Worm (Caenorhabditis elegans) whole organism, young adult: ENCODE data around the gene F49H12.7.
A peak's percentile ranks its signal among the peaks of the same experiment; 100 is the strongest.

Experiments
- B0261.1 ChIP-seq: sonication (generic microtip); optimal IDR thresholded peaks from 2 replicates; lab custom pipeline; 2016; ENCODE audit warnings: mild to moderate bottlenecking, missing genetic modification characterization, moderate library complexity, missing compliant biosample characterization
- F39B2.1 ChIP-seq: fragments of 200-800 bp; sonication (Bioruptor generic); IDR thresholded peaks from 2 replicates; pipeline ENCODE4 v1.3.6; 2022; ENCODE audit warnings: missing genetic modification reagents, missing genetic modification characterization, missing compliant biosample characterization
- F52B5.7 ChIP-seq: sonication (generic microtip); optimal IDR thresholded peaks from 2 replicates; lab custom pipeline; 2016; ENCODE audit warnings: mild to moderate bottlenecking, missing genetic modification characterization, missing compliant biosample characterization
- Y53F4B.3 ChIP-seq: fragments of 200-800 bp; sonication (Bioruptor generic); IDR thresholded peaks from 2 replicates; pipeline ENCODE4 v1.3.6; 2022; ENCODE audit warnings: missing genetic modification reagents, missing genetic modification characterization, missing compliant biosample characterization
- Y67H2A.10 ChIP-seq: fragments of 200-800 bp; sonication (Bioruptor generic); conservative IDR thresholded peaks from 2 replicates; pipeline ENCODE4 v1.3.6; 2022; ENCODE audit warnings: missing genetic modification reagents, missing genetic modification characterization, missing compliant biosample characterization
- bed-2 ChIP-seq: fragments of 200-800 bp; sonication (Bioruptor generic); IDR thresholded peaks from 2 replicates; pipeline ENCODE4 v1.3.6; 2022; ENCODE audit warnings: missing genetic modification reagents, missing genetic modification characterization, missing compliant biosample characterization
- dox-1 ChIP-seq: fragments of 200-800 bp; sonication (Bioruptor generic); IDR thresholded peaks from 2 replicates; pipeline ENCODE4 v1.3.6; 2022; ENCODE audit warnings: missing genetic modification reagents, missing genetic modification characterization, missing compliant biosample characterization
- egl-44 ChIP-seq: fragments of 200-800 bp; sonication (Bioruptor generic); IDR thresholded peaks from 2 replicates; pipeline ENCODE4 v1.3.6; 2022; ENCODE audit warnings: missing genetic modification reagents, missing genetic modification characterization, missing compliant biosample characterization
- egrh-3 ChIP-seq: fragments of 200-800 bp; sonication (Bioruptor generic); IDR thresholded peaks from 2 replicates; pipeline ENCODE4 v1.3.6; 2022; ENCODE audit warnings: missing genetic modification reagents, missing genetic modification characterization, missing compliant biosample characterization
- hlh-26 ChIP-seq: fragments of 200-800 bp; sonication (Bioruptor generic); conservative IDR thresholded peaks from 2 replicates; pipeline ENCODE4 v1.3.6; 2022; ENCODE audit warnings: missing genetic modification reagents, missing genetic modification characterization, missing compliant biosample characterization
- hrde-1 ChIP-seq: sonication (generic microtip); optimal IDR thresholded peaks from 2 replicates; lab custom pipeline; 2016; ENCODE audit warnings: missing genetic modification characterization, mild to moderate bottlenecking, missing compliant biosample characterization, moderate library complexity, missing genotype, missing genetic modification reagents, borderline replicate concordance
- lag-1 ChIP-seq: fragments of 200-800 bp; sonication (Bioruptor generic); IDR thresholded peaks from 2 replicates; pipeline ENCODE4 v1.3.6; 2022; ENCODE audit warnings: missing genetic modification reagents, missing genetic modification characterization, missing compliant biosample characterization
- lsy-27 ChIP-seq: sonication (generic microtip); optimal IDR thresholded peaks from 2 replicates; lab custom pipeline; 2017; ENCODE audit warnings: missing genetic modification characterization, mild to moderate bottlenecking, missing compliant biosample characterization, antibody characterized with exemption, missing genotype, borderline replicate concordance; ENCODE audit not compliant: insufficient read depth
- madf-10 ChIP-seq: sonication (generic microtip); optimal IDR thresholded peaks from 2 replicates; lab custom pipeline; 2016; ENCODE audit warnings: mild to moderate bottlenecking, missing genetic modification characterization, missing compliant biosample characterization
- madf-3 ChIP-seq: fragments of 200-800 bp; sonication (Bioruptor generic); IDR thresholded peaks from 2 replicates; pipeline ENCODE4 v1.3.6; 2022; ENCODE audit warnings: missing genetic modification reagents, missing genetic modification characterization, missing compliant biosample characterization
- mxl-1 ChIP-seq: sonication (generic microtip); optimal IDR thresholded peaks from 2 replicates; lab custom pipeline; 2016; ENCODE audit warnings: missing genetic modification characterization, missing compliant biosample characterization
- nfya-2 ChIP-seq: fragments of 200-800 bp; sonication (Bioruptor generic); IDR thresholded peaks from 2 replicates; pipeline ENCODE4 v1.3.6; 2022; ENCODE audit warnings: missing genetic modification reagents, missing genetic modification characterization, missing compliant biosample characterization
- nfyb-1 ChIP-seq: fragments of 200-800 bp; sonication (Bioruptor generic); IDR thresholded peaks from 2 replicates; pipeline ENCODE4 v1.3.6; 2022; ENCODE audit warnings: missing genetic modification reagents, missing genetic modification characterization, missing compliant biosample characterization
- rcor-1 ChIP-seq: fragments of 200-800 bp; sonication (Bioruptor generic); IDR thresholded peaks from 2 replicates; pipeline ENCODE4 v1.3.6; 2022; ENCODE audit warnings: missing genetic modification reagents, missing genetic modification characterization, missing compliant biosample characterization
- rec-8 ChIP-seq, 2 experiments: sonication (generic microtip); optimal IDR thresholded peaks; 2 replicates each; lab custom pipeline; 2016; ENCODE audit warnings: mild to moderate bottlenecking in 2 of 2, missing genetic modification characterization in 2 of 2, missing genetic modification reagents in 2 of 2, missing genotype in 2 of 2, missing biosample characterization in 1 of 2, missing compliant biosample characterization in 1 of 2, moderate library complexity in 1 of 2
- rpc-1 ChIP-seq, 2 experiments: fragments of 150-350 bp in 1 of 2; sonication (generic microtip) in 1 of 2; optimal IDR thresholded peaks; 2 replicates each; lab custom pipeline; 2014 to 2018; ENCODE audit warnings: missing biosample characterization in 1 of 2, missing genetic modification characterization in 1 of 2, missing genetic modification reagents in 1 of 2, missing genotype in 1 of 2
- sdz-38 ChIP-seq: sonication (generic microtip); optimal IDR thresholded peaks from 2 replicates; lab custom pipeline; 2016; ENCODE audit warnings: missing genotype, missing genetic modification characterization, missing compliant biosample characterization
- snpc-1.3 ChIP-seq: sonication (generic microtip); optimal IDR thresholded peaks from 2 replicates; lab custom pipeline; 2017; ENCODE audit warnings: missing genetic modification characterization, mild to moderate bottlenecking, missing compliant biosample characterization, antibody characterized with exemption, moderate library complexity, missing genotype, missing genetic modification reagents; ENCODE audit not compliant: insufficient read depth
- snpc-4 ChIP-seq, 5 experiments: fragments of 150-350 bp in 1 of 5; sonication (generic microtip) in 4 of 5; optimal IDR thresholded peaks; 2 replicates each; lab custom pipeline; 2014 to 2018; ENCODE audit warnings: missing genetic modification characterization in 5 of 5, missing biosample characterization in 3 of 5, antibody characterized with exemption in 2 of 5, mild to moderate bottlenecking in 2 of 5, missing compliant biosample characterization in 2 of 5, missing genotype in 2 of 5, moderate library complexity in 2 of 5, missing genetic modification reagents in 1 of 5
- somi-1 ChIP-seq: fragments of 200-800 bp; sonication (Bioruptor generic); optimal IDR thresholded peaks from 2 replicates; lab custom pipeline; 2018; ENCODE audit warnings: mild to moderate bottlenecking, missing genetic modification characterization, missing compliant biosample characterization
- tbp1 ChIP-seq: fragments of 200-800 bp; sonication (Bioruptor generic); optimal IDR thresholded peaks from 2 replicates; lab custom pipeline; 2018; ENCODE audit warnings: mild to moderate bottlenecking, missing genetic modification characterization, missing compliant biosample characterization
- tlf-1 ChIP-seq: fragments of 200-800 bp; sonication (Bioruptor generic); optimal IDR thresholded peaks from 2 replicates; lab custom pipeline; 2018; ENCODE audit warnings: mild to moderate bottlenecking, missing genetic modification characterization, missing compliant biosample characterization
- unc-62 ChIP-seq: fragments of 150-350 bp; optimal IDR thresholded peaks from 2 replicates; lab custom pipeline; 2014; ENCODE audit warnings: missing biosample characterization, missing genetic modification reagents, missing genetic modification characterization
- xnd-1 ChIP-seq: sonication (generic microtip); optimal IDR thresholded peaks from 2 replicates; lab custom pipeline; 2016; ENCODE audit warnings: missing genotype, missing genetic modification reagents, missing genetic modification characterization, missing compliant biosample characterization
- zfh-2 ChIP-seq: fragments of 200-800 bp; sonication (Bioruptor generic); conservative IDR thresholded peaks from 2 replicates; pipeline ENCODE4 v1.3.6; 2022; ENCODE audit warnings: missing genetic modification reagents, missing genetic modification characterization, missing compliant biosample characterization
- ztf-28 ChIP-seq: fragments of 200-800 bp; sonication (Bioruptor generic); IDR thresholded peaks from 2 replicates; pipeline ENCODE4 v1.3.6; 2022; ENCODE audit warnings: missing genetic modification reagents, missing genetic modification characterization, missing compliant biosample characterization
- ztf-3 ChIP-seq: fragments of 200-800 bp; sonication (Bioruptor generic); optimal IDR thresholded peaks from 2 replicates; lab custom pipeline; 2018; ENCODE audit warnings: mild to moderate bottlenecking, missing genetic modification characterization, missing compliant biosample characterization

Gene F49H12.7

DNA sequence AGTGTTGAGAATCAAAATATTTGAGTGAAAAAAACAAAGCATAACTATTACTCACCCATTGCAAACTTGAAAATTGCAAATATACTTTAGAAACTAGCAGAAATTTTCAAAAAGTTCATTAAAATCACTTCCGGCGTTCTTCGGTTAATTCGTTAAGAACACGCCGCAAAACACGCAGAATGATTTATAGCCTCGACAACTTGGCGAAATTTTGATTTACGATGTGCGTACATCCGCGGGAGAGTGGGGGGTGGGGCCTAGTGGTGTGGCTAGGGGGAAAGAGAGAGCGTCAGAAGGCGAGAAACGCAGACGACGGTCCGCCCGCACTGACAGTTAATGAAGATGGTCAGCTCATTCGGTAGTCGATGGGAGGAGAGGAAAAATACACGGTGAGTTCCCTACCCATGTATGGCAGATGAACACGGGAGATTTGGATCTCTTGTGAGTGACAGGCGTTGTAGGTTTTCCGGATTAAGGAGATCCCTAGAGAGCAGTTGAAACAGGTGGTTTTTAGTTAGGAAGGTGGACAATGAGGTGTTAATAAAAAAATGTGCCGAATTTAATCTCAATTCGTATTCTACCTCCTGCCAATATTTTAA, 18.6 kb upstream of the F49H12.7 start, which contains the start of gene igcm-4:
Gene igcm-4 (minus strand): TSS at position 237 of the 599 bp plus-strand sequence.
- no peak for TF ChIP-seq F39B2.1
- TF ChIP-seq unc-62: peak; percentile 79
- 0 out of 2 replicates have a peak, but pooled peaks have one; percentile 37 for TF ChIP-seq nfyb-1 (GFP tag; lab: Robert Waterston, UW)
- TF ChIP-seq egl-44 (GFP tag; lab: Robert Waterston, UW): peak; percentile 49; the same call in 1 of the 2 replicates
- TF ChIP-seq, all 124 proteins: peak for 3

DNA sequence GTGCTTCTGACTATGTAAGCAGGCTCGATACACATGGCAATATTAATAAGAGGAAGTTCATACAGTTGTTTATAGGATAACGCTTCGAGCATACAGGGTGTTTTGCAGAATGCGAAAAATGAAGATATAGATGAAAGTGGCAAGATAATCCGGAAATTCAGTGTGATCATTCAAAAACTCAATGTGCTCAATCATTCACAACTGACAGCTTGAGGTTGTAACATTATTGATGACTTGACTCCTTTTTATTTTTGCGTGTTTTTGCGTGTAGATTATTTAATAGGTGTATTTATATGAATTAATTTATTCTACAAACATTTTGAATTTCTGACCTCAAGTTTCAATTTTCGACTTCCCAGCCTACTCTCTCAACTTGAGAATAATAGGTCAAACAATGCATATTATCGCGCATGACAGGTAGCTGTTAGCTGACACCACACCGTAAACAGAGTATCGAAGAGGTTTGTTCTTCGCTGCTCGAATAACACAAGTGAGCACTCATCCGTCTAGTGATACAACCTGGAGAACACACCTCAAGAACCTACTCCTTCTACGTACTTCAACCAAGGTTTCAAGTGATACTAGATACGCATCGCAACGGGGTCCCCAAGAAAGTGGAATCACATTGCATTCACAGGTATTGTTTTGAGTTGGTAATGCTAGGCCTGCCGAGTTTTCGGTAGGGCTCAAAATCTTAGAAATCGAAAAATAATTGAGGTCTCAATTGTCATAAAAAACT, 17.5 kb upstream of the F49H12.7 start:
- TF ChIP-seq snpc-4 (GFP tag; optimal IDR thresholded peaks at IDR 0.05; lab: Kevin White, UChicago) (no peak), snpc-4 (tag; optimal IDR thresholded peaks at IDR 0.05; lab: Kevin White, UChicago) (no peak), dox-1 (GFP tag; lab: Robert Waterston, UW) (no peak), Y53F4B.3 (GFP tag; lab: Robert Waterston, UW) (no peak), snpc-1.3 (no peak), egrh-3 (GFP tag; lab: Robert Waterston, UW) (no peak), rcor-1 (no peak), ztf-3 (GFP tag; lab: Kevin White, UChicago) (no peak), Y67H2A.10 (GFP tag; lab: Robert Waterston, UW) (no peak), nfya-2 (GFP tag; lab: Robert Waterston, UW) (no peak), zfh-2 (GFP tag; lab: Robert Waterston, UW) (no peak), madf-3 (no peak), B0261.1 (tag; lab: Kevin White, UChicago) (no peak), tlf-1 (GFP tag; lab: Kevin White, UChicago) (no peak), lsy-27 (tag; lab: Kevin White, UChicago) (no peak), rpc-1 (optimal IDR thresholded peaks at IDR 0.05; lab: Kevin White, UChicago) (no peak), rpc-1 (tag; optimal IDR thresholded peaks at IDR 0.05; lab: Kevin White, UChicago) (no peak), xnd-1 (tag; lab: Kevin White, UChicago) (no peak), madf-10 (tag; lab: Kevin White, UChicago) (no peak), hlh-26 (GFP tag; lab: Robert Waterston, UW) (no peak), sdz-38 (tag; lab: Kevin White, UChicago) (no peak)
- TF ChIP-seq, all 124 proteins: peak for 0

- no peak for TF ChIP-seq lag-1
- TF ChIP-seq tlf-1 (GFP tag; lab: Kevin White, UChicago): no peak
- no peak for TF ChIP-seq tbp1 (GFP tag; lab: Kevin White, UChicago)
- TF ChIP-seq mxl-1: no peak
- no peak for TF ChIP-seq F52B5.7 (tag; lab: Kevin White, UChicago)
- no peak for TF ChIP-seq bed-2 (GFP tag; lab: Robert Waterston, UW)
- no peak for TF ChIP-seq dox-1 (GFP tag; lab: Robert Waterston, UW)
- TF ChIP-seq rec-8 (tag; optimal IDR thresholded peaks at IDR 0.05; lab: Kevin White, UChicago): no peak
- TF ChIP-seq hrde-1 (tag; lab: Kevin White, UChicago): no peak
- TF ChIP-seq ztf-28 (GFP tag; lab: Robert Waterston, UW): no peak
- no peak for TF ChIP-seq somi-1 (GFP tag; lab: Kevin White, UChicago)
These were observed 15.9 kb upstream of the F49H12.7 start for ce11 chrX:2048865-2049405.
